Fruit fly (Drosophila melanogaster) whole organism, adult: ENCODE measurements around the gene CG32686.

Experiments used
- CG11617 ChIP-seq: fragments of 200-800 bp; sonication (Bioruptor generic); optimal IDR thresholded peaks from 2 replicates; lab custom pipeline; 2017; ENCODE audit warnings: mild to moderate bottlenecking, missing biosample characterization, missing genetic modification reagents, missing genetic modification characterization
- CG12768 ChIP-seq: fragments of 200-800 bp; sonication (Bioruptor generic); optimal IDR thresholded peaks from 2 replicates; lab custom pipeline; 2017; ENCODE audit warnings: missing biosample characterization, missing genetic modification characterization, mild to moderate bottlenecking, moderate library complexity, missing genetic modification reagents
- CG14711 ChIP-seq: fragments of 200-800 bp; sonication (Bioruptor generic); optimal IDR thresholded peaks from 2 replicates; lab custom pipeline; 2018; ENCODE audit warnings: missing biosample characterization, mild to moderate bottlenecking, missing genetic modification characterization, moderate library complexity
- CG1620 ChIP-seq: fragments of 200-800 bp; sonication (Bioruptor generic); optimal IDR thresholded peaks from 2 replicates; lab custom pipeline; 2016; ENCODE audit warnings: missing biosample characterization, missing genetic modification characterization
- CG33017 ChIP-seq: fragments of 200-800 bp; sonication (Bioruptor generic); optimal IDR thresholded peaks from 2 replicates; lab custom pipeline; 2018; ENCODE audit warnings: missing biosample characterization, mild to moderate bottlenecking, missing genetic modification characterization, moderate library complexity
- CG5204 ChIP-seq: fragments of 200-800 bp; sonication (Bioruptor generic); optimal IDR thresholded peaks from 2 replicates; lab custom pipeline; 2016; ENCODE audit warnings: missing biosample characterization, missing genetic modification characterization
- CG7045 ChIP-seq: fragments of 200-800 bp; sonication (Bioruptor generic); optimal IDR thresholded peaks from 2 replicates; lab custom pipeline; 2017; ENCODE audit warnings: missing biosample characterization, mild to moderate bottlenecking, missing genetic modification characterization
- CG7101 ChIP-seq: fragments of 200-800 bp; sonication (Bioruptor generic); optimal IDR thresholded peaks from 2 replicates; lab custom pipeline; 2018; ENCODE audit warnings: missing biosample characterization, mild to moderate bottlenecking, missing genetic modification characterization, moderate library complexity
- Clk ChIP-seq: fragments of 200-800 bp; sonication (Bioruptor generic); optimal IDR thresholded peaks from 2 replicates; lab custom pipeline; 2017; ENCODE audit warnings: missing biosample characterization, missing genetic modification characterization
- Crg-1 ChIP-seq: fragments of 200-800 bp; sonication (Bioruptor generic); optimal IDR thresholded peaks from 2 replicates; lab custom pipeline; 2016; ENCODE audit warnings: missing biosample characterization, missing genetic modification characterization
- Hr96 ChIP-seq: fragments of 200-800 bp; sonication (Bioruptor generic); optimal IDR thresholded peaks from 2 replicates; lab custom pipeline; 2016; ENCODE audit warnings: missing biosample characterization, missing genetic modification characterization
- Mnt ChIP-seq: fragments of 200-800 bp; sonication (Bioruptor generic); optimal IDR thresholded peaks from 2 replicates; lab custom pipeline; 2016; ENCODE audit warnings: missing biosample characterization, mild to moderate bottlenecking, missing genetic modification characterization
- bab1 ChIP-seq: fragments of 200-800 bp; sonication (Bioruptor generic); optimal IDR thresholded peaks from 3 replicates; lab custom pipeline; 2019; ENCODE audit warnings: missing biosample characterization, mild to moderate bottlenecking, missing genetic modification characterization, moderate library complexity
- cic ChIP-seq: fragments of 200-800 bp; sonication (Bioruptor generic); optimal IDR thresholded peaks from 2 replicates; lab custom pipeline; 2017; ENCODE audit warnings: missing biosample characterization, mild to moderate bottlenecking, missing genetic modification characterization, moderate library complexity
- cnc ChIP-seq, 2 experiments: fragments of >200 bp; optimal IDR thresholded peaks; 2 replicates each; lab custom pipeline; 2017
- kay ChIP-seq: fragments of 200-800 bp; sonication (Bioruptor generic); peaks from one replicate; lab custom pipeline; 2016; ENCODE audit warnings: missing biosample characterization, missing genetic modification characterization, borderline replicate concordance
- ovo ChIP-seq: fragments of 200-800 bp; sonication (Bioruptor generic); optimal IDR thresholded peaks from 2 replicates; lab custom pipeline; 2016; ENCODE audit warnings: missing biosample characterization, missing genetic modification characterization
- pad ChIP-seq: fragments of 200-800 bp; sonication (Bioruptor generic); optimal IDR thresholded peaks from 3 replicates; lab custom pipeline; 2017; ENCODE audit warnings: missing biosample characterization, missing genetic modification characterization, mild to moderate bottlenecking, moderate library complexity, missing genetic modification reagents
- tj ChIP-seq: fragments of 200-800 bp; sonication (Bioruptor generic); optimal IDR thresholded peaks from 3 replicates; lab custom pipeline; 2017; ENCODE audit warnings: missing biosample characterization, mild to moderate bottlenecking, missing genetic modification characterization, moderate library complexity
- toe ChIP-seq: fragments of 200-800 bp; sonication (Bioruptor generic); optimal IDR thresholded peaks from 2 replicates; lab custom pipeline; 2016; ENCODE audit warnings: missing biosample characterization, missing genetic modification characterization

Gene CG32686

DNA sequence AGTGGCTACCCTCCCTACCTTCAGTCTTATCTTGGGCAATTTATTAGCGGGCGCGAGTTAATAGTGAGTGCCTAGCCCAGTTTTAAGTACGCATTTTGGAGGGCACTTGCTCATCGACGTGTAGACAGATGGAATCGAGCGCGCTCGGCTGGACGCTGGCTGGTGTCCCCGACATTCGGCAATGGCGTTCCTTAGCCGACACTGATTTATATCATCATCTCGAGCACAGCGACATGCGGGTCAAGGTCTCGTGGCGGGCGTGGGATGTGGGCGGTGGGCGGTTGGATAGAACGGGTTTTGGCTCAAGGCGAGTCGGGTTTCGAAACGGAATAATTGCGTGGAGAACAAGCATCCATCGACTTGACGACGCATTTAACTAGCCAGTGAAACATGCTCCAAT lies 5.8 kb downstream of the CG32686 start:
- TF ChIP-seq kay (GFP tag; lab: Kevin White, UChicago) (no peak), Hr96 (GFP tag; lab: Kevin White, UChicago) (no peak), bab1 (no peak), toe (GFP tag; lab: Kevin White, UChicago) (no peak), CG11617 (GFP tag; lab: Kevin White, UChicago) (no peak), cic (no peak), Clk (GFP tag; lab: Kevin White, UChicago) (no peak), tj (GFP tag; lab: Kevin White, UChicago) (no peak), Crg-1 (GFP tag; lab: Kevin White, UChicago) (no peak), pad (GFP tag; lab: Kevin White, UChicago) (no peak), CG1620 (GFP tag; lab: Kevin White, UChicago) (no peak), CG7045 (GFP tag; lab: Kevin White, UChicago) (no peak), CG5204 (GFP tag; lab: Kevin White, UChicago) (no peak), CG14711 (tag; lab: Kevin White, UChicago) (no peak), CG7101 (tag; lab: Kevin White, UChicago) (no peak), CG33017 (tag; lab: Kevin White, UChicago) (no peak), Mnt (GFP tag; lab: Kevin White, UChicago) (no peak), ovo (GFP tag; lab: Kevin White, UChicago) (no peak), CG12768 (no peak)

DNA sequence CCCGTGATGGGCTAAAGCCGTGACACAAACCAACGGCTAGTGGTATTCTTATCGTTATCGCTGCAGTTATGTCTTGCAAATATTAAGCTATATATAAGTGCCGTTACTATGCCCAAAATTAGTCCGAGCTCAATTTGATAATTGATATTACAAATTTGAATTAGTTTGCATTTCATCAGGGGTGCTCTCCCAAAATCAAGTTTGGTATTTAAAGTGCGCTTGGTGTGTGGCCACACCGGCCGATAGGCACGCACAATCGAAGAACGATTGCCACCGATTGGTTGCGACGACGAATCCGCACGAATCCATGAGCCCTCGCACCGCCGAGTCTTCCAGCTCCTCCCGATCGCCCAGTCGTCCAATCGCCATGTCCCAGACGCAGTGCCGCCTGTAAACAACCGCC lies 7.3 kb downstream of the CG32686 start, which contains the start of gene CG17841:
Gene CG17841, plus strand, starts transcription at position 252 of the 403 bp plus-strand sequence.
- peak; percentile 2 for TF ChIP-seq CG7101 (tag; lab: Kevin White, UChicago)
- no peak for TF ChIP-seq CG5204 (GFP tag; lab: Kevin White, UChicago)
- peak; percentile 65 for TF ChIP-seq bab1
- peak; percentile 16 for TF ChIP-seq Mnt (GFP tag; lab: Kevin White, UChicago)

DNA sequence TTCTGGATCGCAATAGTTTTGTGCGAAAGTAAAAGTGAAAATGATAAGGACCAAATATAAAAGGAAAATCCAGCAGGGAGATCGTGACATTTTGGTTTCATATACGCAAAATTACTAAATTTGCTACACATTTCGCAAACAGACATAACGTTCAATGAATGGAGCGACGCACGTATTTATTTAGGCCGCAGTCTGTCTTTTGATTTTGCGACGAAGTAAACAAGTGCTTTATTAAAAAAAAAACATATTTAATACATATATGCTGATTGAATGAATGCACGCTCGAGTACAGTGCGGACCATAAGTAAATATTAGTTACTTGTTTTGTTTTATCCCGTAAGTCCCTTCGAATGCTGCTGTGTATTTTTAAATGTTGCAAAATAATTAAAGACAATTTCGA lies 7.7 kb downstream of the CG32686 start, which contains the start of gene CG32679:
Gene CG32679, minus strand, starts transcription at position 101 of the 400 bp plus-strand sequence.
- TF ChIP-seq Clk (GFP tag; lab: Kevin White, UChicago): no peak
- no peak for TF ChIP-seq CG7045 (GFP tag; lab: Kevin White, UChicago)
- no peak for TF ChIP-seq CG12768
- no peak for TF ChIP-seq CG1620 (GFP tag; lab: Kevin White, UChicago)
- TF ChIP-seq CG33017 (tag; lab: Kevin White, UChicago): no peak
- no peak for TF ChIP-seq CG5204 (GFP tag; lab: Kevin White, UChicago)
- TF ChIP-seq Crg-1 (GFP tag; lab: Kevin White, UChicago): no peak
- TF ChIP-seq cic: no peak
- no peak for TF ChIP-seq ovo (GFP tag; lab: Kevin White, UChicago)
- TF ChIP-seq Mnt (GFP tag; lab: Kevin White, UChicago): no peak
- no peak for TF ChIP-seq CG7101 (tag; lab: Kevin White, UChicago)
- no peak for TF ChIP-seq pad (GFP tag; lab: Kevin White, UChicago)
- TF ChIP-seq bab1: no peak
- no peak for TF ChIP-seq cnc (optimal IDR thresholded peaks at IDR 0.05; lab: Kevin White, UChicago)
- TF ChIP-seq CG14711 (tag; lab: Kevin White, UChicago): no peak
- TF ChIP-seq kay (GFP tag; lab: Kevin White, UChicago): no peak
- TF ChIP-seq Hr96 (GFP tag; lab: Kevin White, UChicago): no peak
- TF ChIP-seq tj (GFP tag; lab: Kevin White, UChicago): no peak
- TF ChIP-seq CG11617 (GFP tag; lab: Kevin White, UChicago): no peak
- no peak for TF ChIP-seq toe (GFP tag; lab: Kevin White, UChicago)

DNA sequence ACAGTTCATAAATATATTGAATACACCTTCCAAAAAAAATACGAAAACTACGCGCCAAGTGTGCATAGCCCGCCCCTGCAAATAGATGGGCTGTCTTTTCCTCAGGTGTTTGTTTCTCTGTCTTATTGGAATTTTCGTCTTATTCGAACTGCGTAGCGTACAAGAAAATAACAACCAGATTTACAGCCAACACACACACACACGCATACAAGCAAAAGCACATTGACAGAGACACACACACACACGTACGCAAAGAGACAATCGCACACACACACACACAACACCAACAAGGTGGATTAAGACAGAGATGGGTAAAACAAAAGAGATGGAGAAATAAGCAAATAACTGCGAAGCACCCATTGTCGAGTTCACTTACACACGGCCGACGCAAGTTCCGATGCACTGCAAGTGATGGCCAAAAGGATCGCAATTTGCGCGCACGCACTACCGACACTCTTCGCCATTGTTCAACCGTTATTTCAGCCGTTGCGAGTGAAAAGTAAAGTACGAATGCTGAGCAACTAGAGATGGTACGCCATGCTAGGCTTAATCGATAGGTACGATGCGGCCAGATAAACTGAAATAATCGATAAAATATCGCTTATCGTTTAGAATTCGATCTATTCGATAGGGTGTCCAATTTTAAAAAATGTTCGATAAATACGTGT lies 9.2 kb downstream of the CG32686 start:
- peak; percentile 12 for TF ChIP-seq CG1620 (GFP tag; lab: Kevin White, UChicago)
- no peak for TF ChIP-seq cnc (optimal IDR thresholded peaks at IDR 0.05; lab: Kevin White, UChicago)
- peak; percentile 30 for TF ChIP-seq Crg-1 (GFP tag; lab: Kevin White, UChicago)
- TF ChIP-seq CG7045 (GFP tag; lab: Kevin White, UChicago): no peak
- TF ChIP-seq ovo (GFP tag; lab: Kevin White, UChicago): peak; percentile 84
- no peak for TF ChIP-seq CG12768
- TF ChIP-seq Mnt (GFP tag; lab: Kevin White, UChicago): peak; percentile 74
- peak; percentile 38 for TF ChIP-seq pad (GFP tag; lab: Kevin White, UChicago)
- peak; percentile 45 for TF ChIP-seq CG11617 (GFP tag; lab: Kevin White, UChicago)
- TF ChIP-seq bab1: peak; percentile 75
- no peak for TF ChIP-seq Clk (GFP tag; lab: Kevin White, UChicago)
- TF ChIP-seq cic: peak; percentile 26
- no peak for TF ChIP-seq Hr96 (GFP tag; lab: Kevin White, UChicago)
- TF ChIP-seq CG33017 (tag; lab: Kevin White, UChicago): no peak
- peak; percentile 11 for TF ChIP-seq CG7101 (tag; lab: Kevin White, UChicago)
- peak; percentile 44 for TF ChIP-seq CG14711 (tag; lab: Kevin White, UChicago)
- TF ChIP-seq toe (GFP tag; lab: Kevin White, UChicago): no peak
- TF ChIP-seq CG5204 (GFP tag; lab: Kevin White, UChicago): no peak
- TF ChIP-seq tj (GFP tag; lab: Kevin White, UChicago): peak; percentile 46
- no peak for TF ChIP-seq kay (GFP tag; lab: Kevin White, UChicago)

DNA sequence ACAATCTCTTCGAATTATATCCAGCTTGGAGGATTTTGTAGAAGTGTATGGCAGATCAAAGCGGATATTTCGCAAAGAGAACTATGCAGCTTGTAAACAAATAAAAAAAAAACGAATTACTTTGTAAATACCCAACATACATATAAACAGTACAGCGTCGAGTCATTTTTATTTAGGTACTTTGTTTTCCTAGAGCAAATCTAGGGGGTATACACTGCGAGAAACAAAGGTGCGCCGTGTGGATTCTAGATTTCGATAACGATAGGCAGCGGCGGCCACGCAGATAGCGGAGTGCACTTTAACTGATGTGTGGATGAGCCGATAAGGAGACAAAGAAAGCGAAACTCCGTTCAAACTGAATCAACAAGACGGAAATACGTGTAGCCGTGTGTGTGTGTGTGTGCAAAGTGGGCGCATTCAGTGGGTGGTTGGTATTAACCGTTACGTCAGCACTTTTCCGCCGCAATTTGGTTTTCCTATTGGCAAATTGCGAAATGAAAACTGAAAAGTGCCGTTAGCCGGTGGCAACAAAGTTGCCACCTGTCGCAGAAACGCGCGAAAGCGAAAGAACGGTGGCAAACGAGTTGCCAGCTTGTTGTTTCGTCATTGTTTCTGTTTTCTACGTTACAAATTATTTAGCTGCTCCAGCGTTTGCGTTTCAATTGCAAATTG lies 10.4 kb downstream of the CG32686 start:
- TF ChIP-seq Mnt (GFP tag; lab: Kevin White, UChicago) (no peak), ovo (GFP tag; lab: Kevin White, UChicago) (peak; percentile 17), cic (no peak), CG14711 (tag; lab: Kevin White, UChicago) (no peak), pad (GFP tag; lab: Kevin White, UChicago) (peak; percentile 23), bab1 (no peak), tj (GFP tag; lab: Kevin White, UChicago) (peak; percentile 47), Hr96 (GFP tag; lab: Kevin White, UChicago) (no peak), cnc (optimal IDR thresholded peaks at IDR 0.05; lab: Kevin White, UChicago) (no peak), Crg-1 (GFP tag; lab: Kevin White, UChicago) (no peak), CG7101 (tag; lab: Kevin White, UChicago) (peak; percentile 43), kay (GFP tag; lab: Kevin White, UChicago) (no peak), CG33017 (tag; lab: Kevin White, UChicago) (no peak)
